Fruit fly (Drosophila melanogaster) Kc167 (cell line): ENCODE data around the gene eIF3f1.

Experiments used
- Myc ChIP-seq: fragments of >200 bp; optimal IDR thresholded peaks from 2 replicates; lab custom pipeline; 2017; ENCODE audit warnings: missing external identifiers
- Sin3A ChIP-seq: fragments of >200 bp; optimal IDR thresholded peaks from 2 replicates; lab custom pipeline; 2018; ENCODE audit warnings: missing external identifiers
- h ChIP-seq: fragments of >200 bp; optimal IDR thresholded peaks from 3 replicates; lab custom pipeline; 2018; ENCODE audit warnings: missing external identifiers
- insv ChIP-seq: fragments of >200 bp; optimal IDR thresholded peaks from 3 replicates; lab custom pipeline; 2018; ENCODE audit warnings: missing external identifiers
- psq ChIP-seq: fragments of >200 bp; optimal IDR thresholded peaks from 2 replicates; lab custom pipeline; 2017; ENCODE audit warnings: missing external identifiers
- ttk ChIP-seq: sonication (Bioruptor generic); optimal IDR thresholded peaks from 2 replicates; lab custom pipeline; 2017; ENCODE audit warnings: missing external identifiers

eIF3f1 gene

DNA sequence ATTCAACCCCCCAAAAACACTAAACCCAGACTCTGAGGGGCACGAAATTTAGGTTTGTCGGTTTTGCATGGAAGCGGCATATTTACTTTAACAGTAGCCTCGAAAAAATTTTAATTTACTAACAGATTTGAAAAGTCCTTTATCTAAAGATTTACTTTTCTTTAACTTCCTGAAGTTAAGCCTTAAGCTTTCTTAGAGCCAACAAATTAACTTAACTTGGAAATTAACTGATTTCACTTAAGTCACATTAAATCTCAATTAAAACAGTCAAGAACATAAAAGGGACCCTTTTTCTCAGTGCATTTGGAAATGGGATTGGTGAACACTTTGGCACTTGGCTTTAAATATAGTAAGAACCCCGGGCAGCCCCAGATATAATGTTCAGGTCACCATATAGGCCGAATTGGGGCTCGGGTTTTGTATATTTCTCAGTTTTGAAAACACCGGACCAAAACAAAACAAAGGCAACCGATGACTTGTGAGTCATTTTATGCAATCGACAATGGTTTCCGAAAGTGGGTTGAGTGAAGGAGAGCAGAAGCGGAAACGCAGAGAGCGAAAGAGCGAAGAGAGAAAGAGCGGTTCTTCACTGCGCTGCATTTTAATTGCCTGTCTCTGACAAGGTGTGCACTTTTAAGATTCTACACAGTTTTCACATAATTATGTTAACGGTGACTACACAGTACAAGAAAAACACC is 24.7 kb upstream of the eIF3f1 start:
- no peak for TF ChIP-seq ttk

dm6 chr3R:4731828-4732657 is 18.1 kb upstream of the eIF3f1 start, which contains the start of gene Nep2:
Gene Nep2 (minus strand): TSS chr3R:4731878.
- TF ChIP-seq Myc (lab: Kevin White, UChicago) (no peak), insv (lab: Kevin White, UChicago) (no peak), ttk (no peak), Sin3A (lab: Kevin White, UChicago) (no peak), h (no peak), psq (no peak)

DNA sequence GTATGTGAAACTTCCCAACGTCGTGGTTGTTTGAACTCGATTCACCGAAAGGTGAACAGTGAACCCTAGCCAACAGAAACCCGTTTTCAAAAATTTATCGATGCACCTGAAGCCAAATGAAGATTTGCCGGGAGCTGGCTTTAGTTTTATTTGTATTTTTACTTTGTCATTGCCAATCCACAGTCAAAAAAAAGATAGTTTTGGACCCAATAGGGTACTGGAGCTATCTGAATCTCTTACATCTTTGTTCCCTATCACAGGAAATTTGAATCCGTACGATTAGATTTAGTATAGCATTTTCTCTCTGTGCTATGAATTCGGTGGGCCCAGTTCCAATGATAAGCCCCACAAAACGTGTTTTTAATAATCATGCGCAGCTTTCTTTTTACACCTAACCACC is 17.0 kb upstream of the eIF3f1 start:
- no peak for TF ChIP-seq psq

DNA sequence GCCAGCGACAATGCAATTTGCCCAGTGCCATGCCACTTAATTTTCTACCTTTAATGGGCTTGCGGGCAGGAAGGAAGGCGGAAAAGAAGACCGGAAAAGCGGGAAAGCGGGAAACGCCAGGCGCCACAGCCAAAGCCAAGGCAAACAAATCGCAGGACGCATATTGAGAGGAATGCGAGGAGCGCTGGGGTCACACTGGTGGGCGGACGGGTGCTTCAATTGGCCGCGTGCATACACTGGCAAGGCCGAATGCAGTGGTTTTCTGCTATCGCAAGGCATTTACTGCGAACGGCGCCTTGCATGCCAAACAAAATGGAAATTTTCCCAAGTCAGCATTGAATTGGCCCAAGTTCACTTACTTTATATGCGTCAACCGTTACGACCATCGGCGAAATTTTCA is 14.5 kb upstream of the eIF3f1 start:
- no peak for TF ChIP-seq Sin3A (lab: Kevin White, UChicago)

DNA sequence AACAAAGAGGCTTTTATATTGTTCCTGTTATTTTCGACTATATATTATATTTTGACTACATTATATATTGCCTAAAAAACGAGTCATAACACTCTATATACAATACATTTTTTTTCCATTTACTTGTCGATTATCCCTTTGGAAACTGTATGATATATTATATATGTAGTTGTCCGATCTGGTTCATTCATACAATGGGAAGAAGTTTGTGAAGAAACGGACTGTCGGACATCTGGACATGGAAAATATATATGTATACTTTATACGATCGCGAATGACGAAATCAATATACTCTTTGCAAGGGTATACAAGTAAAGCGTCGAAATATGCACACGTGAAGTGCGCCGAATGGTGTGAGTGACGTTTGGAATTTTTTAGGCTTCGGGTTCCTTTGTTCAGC is 12.8 kb upstream of the eIF3f1 start:
- no peak for TF ChIP-seq Sin3A (lab: Kevin White, UChicago)
- no peak for TF ChIP-seq ttk
- TF ChIP-seq Myc (lab: Kevin White, UChicago) = no peak
- TF ChIP-seq psq = no peak
- no peak for TF ChIP-seq insv (lab: Kevin White, UChicago)
- no peak for TF ChIP-seq h

- no peak for TF ChIP-seq insv (lab: Kevin White, UChicago)
- TF ChIP-seq ttk = no peak
- TF ChIP-seq Sin3A (lab: Kevin White, UChicago) = no peak
- TF ChIP-seq h = no peak
- no peak for TF ChIP-seq Myc (lab: Kevin White, UChicago)
- TF ChIP-seq psq = no peak
These were observed 12.3 kb upstream of the eIF3f1 start for dm6 chr3R:4726294-4726693.

DNA sequence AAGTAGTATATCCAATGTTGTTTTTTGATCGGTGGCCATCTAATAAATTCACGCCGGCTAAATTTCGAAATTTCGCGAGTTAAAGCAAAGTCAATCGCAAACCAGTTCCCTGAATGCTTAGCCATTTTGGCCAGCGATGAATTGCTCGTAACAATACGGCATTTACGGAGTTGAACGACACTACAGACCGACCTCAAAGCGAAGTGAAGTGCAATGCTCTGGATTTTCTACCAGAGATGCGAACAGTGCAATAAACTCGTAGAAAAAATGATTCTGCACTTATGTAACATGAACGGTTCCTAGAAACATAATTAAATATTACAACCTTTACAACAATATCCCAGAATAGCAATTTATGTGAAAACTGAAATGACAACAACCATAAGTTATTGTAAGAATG is 11.4 kb upstream of the eIF3f1 start:
- TF ChIP-seq Sin3A (lab: Kevin White, UChicago) (no peak), ttk (no peak), h (no peak), Myc (lab: Kevin White, UChicago) (no peak), psq (no peak), insv (lab: Kevin White, UChicago) (no peak)

DNA sequence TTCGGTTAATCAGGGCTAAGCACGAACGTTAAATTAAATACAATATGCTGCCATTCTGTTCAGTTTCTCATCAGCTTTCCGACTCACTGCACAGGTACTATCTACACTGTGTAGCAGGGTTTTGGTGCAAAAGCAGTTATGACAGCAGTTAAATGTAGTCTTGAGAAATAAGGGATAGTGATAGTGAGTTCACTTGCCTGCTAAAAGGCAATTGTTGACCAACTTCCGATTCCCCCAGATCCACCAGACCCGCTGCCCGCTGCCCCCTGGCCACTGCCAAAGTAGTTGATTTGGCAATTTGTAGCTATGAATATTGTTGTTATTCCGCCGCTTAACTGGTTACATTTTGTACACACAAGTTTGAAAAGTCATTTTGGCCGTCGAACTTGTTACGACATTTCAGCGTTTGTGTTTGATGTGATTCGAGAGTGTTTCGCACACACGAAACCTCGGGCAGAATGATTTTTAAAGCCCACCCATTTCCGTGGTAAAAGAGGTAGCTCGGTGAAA is 10.4 kb upstream of the eIF3f1 start:
- TF ChIP-seq Myc (lab: Kevin White, UChicago) (no peak), ttk (no peak), psq (no peak), Sin3A (lab: Kevin White, UChicago) (no peak), insv (lab: Kevin White, UChicago) (no peak), h (no peak)

- TF ChIP-seq psq = no peak
- no peak for TF ChIP-seq ttk
- no peak for TF ChIP-seq h
- no peak for TF ChIP-seq Sin3A (lab: Kevin White, UChicago)
- no peak for TF ChIP-seq insv (lab: Kevin White, UChicago)
- no peak for TF ChIP-seq Myc (lab: Kevin White, UChicago)
These were observed 3.6 kb upstream of the eIF3f1 start for dm6 chr3R:4717586-4717985.

- no peak for TF ChIP-seq Sin3A (lab: Kevin White, UChicago)
- TF ChIP-seq Myc (lab: Kevin White, UChicago) = no peak
- TF ChIP-seq ttk = no peak
- TF ChIP-seq psq = no peak
- no peak for TF ChIP-seq h
- no peak for TF ChIP-seq insv (lab: Kevin White, UChicago)
These were observed 1.9 kb downstream of the eIF3f1 start for dm6 chr3R:4712063-4712462.

DNA sequence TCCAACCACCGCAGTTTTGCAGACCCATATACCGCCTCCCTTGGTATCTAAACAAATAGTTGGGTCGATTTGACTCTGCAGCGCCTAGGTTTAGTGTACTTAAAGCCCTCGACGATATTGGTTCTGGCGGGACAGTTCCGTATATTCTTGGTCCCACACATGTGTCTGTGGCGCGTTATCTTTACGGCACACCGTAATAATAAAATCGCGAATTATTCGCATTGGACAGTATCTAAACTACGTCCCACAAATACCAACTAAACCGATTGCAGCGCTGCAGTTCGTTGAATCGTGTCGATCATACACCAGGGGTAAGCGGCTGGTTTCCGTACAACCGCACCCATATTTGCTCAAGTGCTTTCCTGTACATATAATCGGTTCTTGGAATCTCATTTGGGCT is 7.9 kb downstream of the eIF3f1 start:
- no peak for TF ChIP-seq h
- TF ChIP-seq insv (lab: Kevin White, UChicago) = no peak
- no peak for TF ChIP-seq Myc (lab: Kevin White, UChicago)
- TF ChIP-seq psq = no peak
- no peak for TF ChIP-seq ttk
- TF ChIP-seq Sin3A (lab: Kevin White, UChicago) = no peak

dm6 chr3R:4705167-4705566 is 8.8 kb downstream of the eIF3f1 start:
- TF ChIP-seq h (no peak), Myc (lab: Kevin White, UChicago) (no peak), ttk (no peak), Sin3A (lab: Kevin White, UChicago) (no peak), insv (lab: Kevin White, UChicago) (no peak), psq (no peak)

- no peak for TF ChIP-seq Sin3A (lab: Kevin White, UChicago)
- no peak for TF ChIP-seq Myc (lab: Kevin White, UChicago)
- TF ChIP-seq h = no peak
- TF ChIP-seq insv (lab: Kevin White, UChicago) = no peak
- no peak for TF ChIP-seq ttk
- TF ChIP-seq psq = no peak
These were observed 19.2 kb downstream of the eIF3f1 start for dm6 chr3R:4694805-4695204.
